Fruit fly (Drosophila melanogaster): Measurements from ENCODE around the gene CG15399.

Gene CG15399

DNA sequence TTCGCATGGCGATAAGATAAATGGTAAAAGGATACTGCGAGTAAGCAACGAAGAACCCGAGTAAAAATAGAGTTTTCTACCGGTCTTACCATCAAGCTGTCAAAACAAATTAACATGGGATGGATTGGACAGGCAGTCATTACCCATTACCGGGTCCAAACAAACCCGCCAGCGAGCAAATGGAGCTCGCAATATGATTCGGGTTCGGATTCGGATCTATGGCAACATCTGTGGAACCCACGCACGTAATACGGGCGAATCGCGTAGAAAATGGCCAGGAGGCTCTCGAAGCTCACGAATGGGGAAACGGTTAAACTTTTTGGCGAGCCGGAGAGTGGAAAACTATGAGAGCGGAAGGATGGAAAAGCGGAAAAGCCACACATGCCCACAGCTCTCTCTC, 25.6 kb upstream of the CG15399 start:
- TF ChIP-seq Ets21C (GFP tag; optimal IDR thresholded peaks at IDR 0.05) (no peak), OdsH (GFP tag; optimal IDR thresholded peaks at IDR 0.05) (no peak), CG3032 (tag; optimal IDR thresholded peaks at IDR 0.05) (no peak), fd59A (GFP tag; optimal IDR thresholded peaks at IDR 0.05) (no peak), Eip78C (GFP tag) (no peak)

dm6 chr2L:2782790-2783189, 11.2 kb upstream of the CG15399 start:
- TF ChIP-seq CG6163 (GFP tag; IDR thresholded peaks at IDR 0.05) (no peak), Met (GFP tag; optimal IDR thresholded peaks at IDR 0.05) (no peak), CG34406 (GFP tag; optimal IDR thresholded peaks at IDR 0.05) (no peak), CG1621 (tag; optimal IDR thresholded peaks at IDR 0.05) (no peak), dac (GFP tag; optimal IDR thresholded peaks at IDR 0.05) (no peak), Blimp-1 (GFP tag; optimal IDR thresholded peaks at IDR 0.05) (no peak), fd85E (GFP tag; optimal IDR thresholded peaks at IDR 0.05) (no peak), salr (GFP tag; optimal IDR thresholded peaks at IDR 0.05) (no peak), CG15336 (GFP tag; IDR thresholded peaks at IDR 0.05) (no peak), CG4318 (GFP tag; optimal IDR thresholded peaks at IDR 0.05) (no peak), eg (GFP tag; IDR thresholded peaks at IDR 0.05) (no peak)

dm6 chr2L:2769476-2770185, 1.9 kb downstream of the CG15399 start, which contains the start of the genes colt and HINT1:
colt (minus strand) TSS chr2L:2770069.
HINT1 (plus strand) TSS chr2L:2770135.
- no peak for TF ChIP-seq lz (GFP tag; optimal IDR thresholded peaks at IDR 0.05)
- peak; percentile 87 for TF ChIP-seq Eip78C (GFP tag)
- TF ChIP-seq Ets96B (tag; optimal IDR thresholded peaks at IDR 0.05), result peak; percentile 62
- TF ChIP-seq CG6792 (GFP tag; optimal IDR thresholded peaks at IDR 0.05), result no peak
- TF ChIP-seq acj6 (GFP tag; optimal IDR thresholded peaks at IDR 0.05), result peak; percentile 12
- TF ChIP-seq CG8319 (GFP tag; optimal IDR thresholded peaks at IDR 0.05), result peak; percentile 0
- TF ChIP-seq net (GFP tag; optimal IDR thresholded peaks at IDR 0.05), result peak; percentile 72
- peak; percentile 92 for TF ChIP-seq CG6854 (GFP tag; optimal IDR thresholded peaks at IDR 0.05)
- no peak for TF ChIP-seq Gug (GFP tag; IDR thresholded peaks at IDR 0.05)
- no peak for TF ChIP-seq Blimp-1 (GFP tag; optimal IDR thresholded peaks at IDR 0.05)
- TF ChIP-seq Sox102F (GFP tag; optimal IDR thresholded peaks at IDR 0.05), result peak; percentile 40
- TF ChIP-seq CG8119 (GFP tag; IDR thresholded peaks at IDR 0.05), result peak; percentile 71; the same call in 2 of the 3 replicates
- peak; percentile 51 to 77 for TF ChIP-seq salr (GFP tag; optimal IDR thresholded peaks at IDR 0.05)
- TF ChIP-seq Sox15 (GFP tag; optimal IDR thresholded peaks at IDR 0.05), result no peak
- no peak for TF ChIP-seq fd85E (GFP tag; optimal IDR thresholded peaks at IDR 0.05)
- peak; percentile 91 for TF ChIP-seq CG1621 (tag; optimal IDR thresholded peaks at IDR 0.05)
- TF ChIP-seq CG11762 (GFP tag; optimal IDR thresholded peaks at IDR 0.05; ENCODE audit: insufficient read depth), result peak; percentile 75
- no peak for TF ChIP-seq fkh (GFP tag; optimal IDR thresholded peaks at IDR 0.05)
- no peak for TF ChIP-seq pdm3 (GFP tag; optimal IDR thresholded peaks at IDR 0.05)
- peak; percentile 37 for TF ChIP-seq cyc (GFP tag; optimal IDR thresholded peaks at IDR 0.05)
- TF ChIP-seq CG8632 (GFP tag; optimal IDR thresholded peaks at IDR 0.05), result no peak
- peak; percentile 97 to 99 for TF ChIP-seq ss (GFP tag; optimal IDR thresholded peaks at IDR 0.05)
- peak; percentile 64 for TF ChIP-seq dac (GFP tag; optimal IDR thresholded peaks at IDR 0.05)
- peak; percentile 39 for TF ChIP-seq Eip75B (GFP tag; optimal IDR thresholded peaks at IDR 0.05)
- peak; percentile 77 for TF ChIP-seq CG3919 (GFP tag; optimal IDR thresholded peaks at IDR 0.05)
- TF ChIP-seq CG10631 (GFP tag; optimal IDR thresholded peaks at IDR 0.05), result no peak
- no peak for TF ChIP-seq CG31627 (GFP tag; optimal IDR thresholded peaks at IDR 0.05)
- peak; percentile 96 for TF ChIP-seq CG6808 (GFP tag; optimal IDR thresholded peaks at IDR 0.05)
- TF ChIP-seq eg (GFP tag; IDR thresholded peaks at IDR 0.05), result peak; percentile 60; the same call in 1 of the 3 replicates
- peak; percentile 3 for TF ChIP-seq esn (GFP tag; optimal IDR thresholded peaks at IDR 0.05)
- no peak for TF ChIP-seq fd59A (GFP tag; optimal IDR thresholded peaks at IDR 0.05)
- peak; percentile 98 for TF ChIP-seq CG9139 (GFP tag; optimal IDR thresholded peaks at IDR 0.05)
- TF ChIP-seq CG6163 (GFP tag; IDR thresholded peaks at IDR 0.05), result peak; percentile 52; the same call in 2 of the 3 replicates
- no peak for TF ChIP-seq CG11294 (GFP tag; IDR thresholded peaks at IDR 0.05)
- TF ChIP-seq Met (GFP tag; optimal IDR thresholded peaks at IDR 0.05), result no peak
- no peak for TF ChIP-seq CG4318 (GFP tag; optimal IDR thresholded peaks at IDR 0.05)
- TF ChIP-seq Hr4 (GFP tag; optimal IDR thresholded peaks at IDR 0.05), result peak; percentile 71
- TF ChIP-seq vri (GFP tag; optimal IDR thresholded peaks at IDR 0.05), result peak; percentile 45
- TF ChIP-seq CG16779 (tag; optimal IDR thresholded peaks at IDR 0.05), result peak; percentile 92
- peak; percentile 41 for TF ChIP-seq OdsH (GFP tag; optimal IDR thresholded peaks at IDR 0.05)
- TF ChIP-seq CG10669 (GFP tag; optimal IDR thresholded peaks at IDR 0.05), result peak; percentile 77

All from whole organism, prepupa.